Worm (Caenorhabditis elegans) whole organism, L3 larva: ENCODE results near the gene scl-19.

ENCODE experiments used
- R02D3.7 ChIP-seq: fragments of 150-350 bp; optimal IDR thresholded peaks from 2 replicates; lab custom pipeline; 2014; ENCODE audit warnings: missing biosample characterization, missing genetic modification characterization
- ZK546.5 ChIP-seq: sonication (generic microtip); optimal IDR thresholded peaks from 2 replicates; lab custom pipeline; 2017; ENCODE audit warnings: missing biosample characterization, missing genetic modification characterization
- aly-2 ChIP-seq: fragments of 150-350 bp; optimal IDR thresholded peaks from 2 replicates; lab custom pipeline; 2014; ENCODE audit warnings: missing biosample characterization, missing genetic modification characterization
- ama-1 ChIP-seq: fragments of 150-350 bp; optimal IDR thresholded peaks from 2 replicates; lab custom pipeline; 2018
- ceh-16 ChIP-seq: sonication (generic microtip); optimal IDR thresholded peaks from 2 replicates; lab custom pipeline; 2017; ENCODE audit warnings: missing biosample characterization, missing genetic modification characterization
- ceh-28 ChIP-seq: fragments of 150-350 bp; optimal IDR thresholded peaks from 2 replicates; lab custom pipeline; 2014; ENCODE audit warnings: missing biosample characterization, missing genetic modification reagents, missing genetic modification characterization
- ceh-9 ChIP-seq: sonication (generic microtip); optimal IDR thresholded peaks from 2 replicates; lab custom pipeline; 2018; ENCODE audit warnings: missing biosample characterization, missing genetic modification characterization
- daf-12 ChIP-seq: fragments of 150-350 bp; optimal IDR thresholded peaks from 2 replicates; lab custom pipeline; 2014; ENCODE audit warnings: missing biosample characterization, missing genetic modification reagents, missing genetic modification characterization
- egl-27 ChIP-seq: sonication (generic microtip); optimal IDR thresholded peaks from 4 replicates; lab custom pipeline; 2017; ENCODE audit warnings: missing biosample characterization, missing genetic modification reagents, missing genetic modification characterization
- egl-5 ChIP-seq: fragments of 150-350 bp; optimal IDR thresholded peaks from 2 replicates; lab custom pipeline; 2017; ENCODE audit warnings: missing biosample characterization, missing genetic modification reagents, missing genetic modification characterization, inconsistent platforms
- elt-2 ChIP-seq: sonication (generic microtip); optimal IDR thresholded peaks from 2 replicates; lab custom pipeline; 2016; ENCODE audit warnings: missing genetic modification reagents, mild to moderate bottlenecking, missing genetic modification characterization, missing compliant biosample characterization
- elt-3 ChIP-seq, 3 experiments: fragments of 150-350 bp in 1 of 3; sonication (generic microtip) in 2 of 3; optimal IDR thresholded peaks; 2 replicates in 2 of 3; 4 replicates in 1 of 3; lab custom pipeline; 2014 to 2017; ENCODE audit warnings: missing biosample characterization in 3 of 3, missing genetic modification characterization in 3 of 3
- fkh-10 ChIP-seq: sonication (generic microtip); optimal IDR thresholded peaks from 2 replicates; lab custom pipeline; 2017; ENCODE audit warnings: missing biosample characterization, missing genetic modification reagents, missing genetic modification characterization
- fkh-2 ChIP-seq: fragments of 150-350 bp; optimal IDR thresholded peaks from 2 replicates; lab custom pipeline; 2014; ENCODE audit warnings: missing biosample characterization, missing genetic modification reagents, missing genetic modification characterization
- fos-1 ChIP-seq: fragments of 150-350 bp; optimal IDR thresholded peaks from 2 replicates; lab custom pipeline; 2014; ENCODE audit warnings: missing biosample characterization, missing genetic modification characterization
- hmg-11 ChIP-seq: sonication (generic microtip); optimal IDR thresholded peaks from 2 replicates; lab custom pipeline; 2016; ENCODE audit warnings: missing genetic modification characterization, missing compliant biosample characterization
- lin-39 ChIP-seq: fragments of 150-350 bp; optimal IDR thresholded peaks from 2 replicates; lab custom pipeline; 2018; ENCODE audit warnings: missing biosample characterization, missing genetic modification reagents, missing genetic modification characterization
- mdl-1 ChIP-seq: fragments of 150-350 bp; optimal IDR thresholded peaks from 2 replicates; lab custom pipeline; 2014; ENCODE audit warnings: missing biosample characterization, missing genetic modification characterization
- mml-1 ChIP-seq: fragments of 150-350 bp; sonication (generic microtip); optimal IDR thresholded peaks from 3 replicates; lab custom pipeline; 2014; ENCODE audit warnings: missing biosample characterization, missing genetic modification characterization
- nfya-1 ChIP-seq: sonication (generic microtip); optimal IDR thresholded peaks from 2 replicates; lab custom pipeline; 2017; ENCODE audit warnings: missing genetic modification characterization, mild to moderate bottlenecking, missing compliant biosample characterization, antibody characterized with exemption, moderate library complexity; ENCODE audit not compliant: insufficient read depth
- nhr-12 ChIP-seq: fragments of 150-350 bp; optimal IDR thresholded peaks from 2 replicates; lab custom pipeline; 2014; ENCODE audit warnings: missing biosample characterization, missing genetic modification characterization
- nhr-237 ChIP-seq: fragments of 150-350 bp; optimal IDR thresholded peaks from 2 replicates; lab custom pipeline; 2014; ENCODE audit warnings: missing biosample characterization, missing genetic modification characterization
- nhr-28 ChIP-seq: fragments of 150-350 bp; optimal IDR thresholded peaks from 2 replicates; lab custom pipeline; 2014; ENCODE audit warnings: missing biosample characterization, missing genetic modification characterization
- nhr-76 ChIP-seq: fragments of 150-350 bp; sonication (generic microtip); optimal IDR thresholded peaks from 5 replicates; lab custom pipeline; 2014; ENCODE audit warnings: missing biosample characterization, missing genetic modification characterization
- pha-4 ChIP-seq: fragments of 150-350 bp; optimal IDR thresholded peaks from 2 replicates; lab custom pipeline; 2014; ENCODE audit warnings: missing biosample characterization, missing genetic modification reagents, missing genetic modification characterization
- pqm-1 ChIP-seq: fragments of 150-350 bp; optimal IDR thresholded peaks from 2 replicates; lab custom pipeline; 2017; ENCODE audit warnings: missing biosample characterization, missing genetic modification characterization, inconsistent platforms
- sea-2 ChIP-seq: fragments of 150-350 bp; sonication (generic microtip); optimal IDR thresholded peaks from 4 replicates; lab custom pipeline; 2014; ENCODE audit warnings: missing biosample characterization, missing genetic modification reagents, missing genetic modification characterization
- snpc-4 ChIP-seq: fragments of 150-350 bp; optimal IDR thresholded peaks from 2 replicates; lab custom pipeline; 2014; ENCODE audit warnings: missing biosample characterization, missing genetic modification characterization
- tbx-2 ChIP-seq: sonication (generic microtip); optimal IDR thresholded peaks from 2 replicates; lab custom pipeline; 2016; ENCODE audit warnings: mild to moderate bottlenecking, missing genetic modification characterization, missing compliant biosample characterization
- unc-39 ChIP-seq: sonication (generic microtip); optimal IDR thresholded peaks from 4 replicates; lab custom pipeline; 2017; ENCODE audit warnings: missing biosample characterization, missing genetic modification characterization
- unc-62 ChIP-seq: fragments of 150-350 bp; sonication (generic microtip); optimal IDR thresholded peaks from 4 replicates; lab custom pipeline; 2014; ENCODE audit warnings: missing biosample characterization, missing genetic modification reagents, missing genetic modification characterization
- zag-1 ChIP-seq: fragments of 150-350 bp; optimal IDR thresholded peaks from 2 replicates; lab custom pipeline; 2014; ENCODE audit warnings: missing biosample characterization, missing genetic modification characterization
- ztf-4 ChIP-seq: fragments of 150-350 bp; optimal IDR thresholded peaks from 2 replicates; lab custom pipeline; 2014; ENCODE audit warnings: missing biosample characterization, missing genetic modification characterization

The scl-19 gene

ce11 chrV:18701306-18701705 is 30.5 kb upstream of the scl-19 start, which contains the start of gene Y69H2.9:
Gene Y69H2.9 (plus strand): TSS chrV:18701538.
- TF ChIP-seq pha-4 (tag; lab: Kevin White, UChicago): peak; percentile 17
- TF ChIP-seq nhr-12 (tag; lab: Kevin White, UChicago): no peak
- peak; percentile 59 for TF ChIP-seq pqm-1 (tag; lab: Kevin White, UChicago)
- TF ChIP-seq elt-2: peak; percentile 90

ce11 chrV:18705319-18706062 is 26.3 kb upstream of the scl-19 start:
- no peak for TF ChIP-seq hmg-11
- no peak for TF ChIP-seq nhr-28 (tag; lab: Kevin White, UChicago)
- TF ChIP-seq pqm-1 (tag; lab: Kevin White, UChicago): no peak
- no peak for TF ChIP-seq ceh-9 (tag; lab: Kevin White, UChicago)
- no peak for TF ChIP-seq pha-4 (tag; lab: Kevin White, UChicago)
- no peak for TF ChIP-seq unc-39
- no peak for TF ChIP-seq R02D3.7 (tag; lab: Kevin White, UChicago)

- no peak for TF ChIP-seq nhr-12 (tag; lab: Kevin White, UChicago)
- TF ChIP-seq hmg-11: no peak
Measured at ce11 chrV:18706063-18706620, 25.6 kb upstream of the scl-19 start, which contains the start of gene Y17D7C.1. Gene Y17D7C.1 (plus strand): TSS chrV:18706570.

ce11 chrV:18708015-18708414 is 23.8 kb upstream of the scl-19 start:
- TF ChIP-seq tbx-2 (tag; lab: Kevin White, UChicago) (no peak), mdl-1 (no peak), aly-2 (tag; lab: Kevin White, UChicago) (no peak)
- TF ChIP-seq, all 47 proteins: peak for 0

- no peak for TF ChIP-seq egl-5
- no peak for TF ChIP-seq daf-12
- TF ChIP-seq elt-3 (tag; optimal IDR thresholded peaks at IDR 0.05; lab: Kevin White, UChicago): no peak
- TF ChIP-seq mml-1 (tag; lab: Kevin White, UChicago): no peak
- no peak for TF ChIP-seq ceh-28
- TF ChIP-seq ceh-16 (tag; lab: Kevin White, UChicago): no peak
- no peak for TF ChIP-seq egl-27
- no peak for TF ChIP-seq pha-4 (tag; lab: Kevin White, UChicago)
- no peak for TF ChIP-seq hmg-11
- no peak for TF ChIP-seq ama-1
Measured at ce11 chrV:18709203-18709860, 22.5 kb upstream of the scl-19 start, which contains the start of gene Y17D7C.6. Gene Y17D7C.6 (plus strand): TSS chrV:18709810.

ce11 chrV:18710045-18710490 is 21.7 kb upstream of the scl-19 start:
- TF ChIP-seq fos-1 (tag; lab: Kevin White, UChicago) (no peak), snpc-4 (tag; lab: Kevin White, UChicago) (peak; percentile 27), egl-27 (no peak), fkh-10 (no peak), hmg-11 (peak; percentile 19), nhr-76 (tag; lab: Kevin White, UChicago) (no peak)

ce11 chrV:18711362-18711761 is 20.4 kb upstream of the scl-19 start:
- TF ChIP-seq ceh-28: no peak
- TF ChIP-seq nhr-237 (tag; lab: Kevin White, UChicago): no peak
- no peak for TF ChIP-seq snpc-4 (tag; lab: Kevin White, UChicago)
- no peak for TF ChIP-seq fkh-2 (tag; lab: Kevin White, UChicago)
- no peak for TF ChIP-seq zag-1
- no peak for TF ChIP-seq lin-39 (tag; lab: Kevin White, UChicago)
- TF ChIP-seq egl-27: no peak
- TF ChIP-seq unc-62 (GFP tag; lab: Kevin White, UChicago): no peak
- no peak for TF ChIP-seq nhr-28 (tag; lab: Kevin White, UChicago)
- TF ChIP-seq nfya-1 (tag; lab: Kevin White, UChicago): no peak
- no peak for TF ChIP-seq ZK546.5
- no peak for TF ChIP-seq fkh-10
- no peak for TF ChIP-seq sea-2
- no peak for TF ChIP-seq nhr-76 (tag; lab: Kevin White, UChicago)
- TF ChIP-seq ztf-4 (tag; lab: Kevin White, UChicago): no peak
- no peak for TF ChIP-seq unc-39
- TF ChIP-seq ama-1: no peak
